Worm (Caenorhabditis elegans): ENCODE measurements around the gene srh-296.

srh-296 gene

DNA sequence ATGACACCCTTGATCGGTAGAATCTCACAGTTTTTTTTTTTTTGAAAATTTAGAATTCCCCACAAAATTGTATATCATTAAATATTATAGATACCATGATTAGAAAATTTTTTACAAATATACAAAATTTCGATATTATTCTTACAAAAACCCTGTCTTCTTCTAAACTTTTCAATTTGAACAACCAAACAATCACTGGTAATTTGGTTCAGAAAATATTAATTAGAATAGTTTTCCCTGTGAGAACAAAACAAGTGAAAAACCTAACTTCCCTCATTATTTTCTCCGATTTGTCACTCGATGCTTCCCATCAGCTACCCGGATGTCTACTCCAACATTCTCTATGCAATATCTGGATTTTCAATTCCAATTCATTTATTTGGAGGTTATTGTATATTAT is at the start of gene srh-296:
srh-296 (plus strand) TSS at position 301 of the 400 bp plus-strand sequence.
- TF ChIP-seq sptf-1 (tag; optimal IDR thresholded peaks at IDR 0.05), result no peak
- no peak for TF ChIP-seq ham-2 (GFP tag; optimal IDR thresholded peaks at IDR 0.05)
- no peak for TF ChIP-seq pha-4 (tag; optimal IDR thresholded peaks at IDR 0.05)
- TF ChIP-seq nhr-237 (tag; optimal IDR thresholded peaks at IDR 0.05), result no peak
- no peak for TF ChIP-seq unc-62 (GFP tag; optimal IDR thresholded peaks at IDR 0.05)
- no peak for TF ChIP-seq lin-13 (tag; optimal IDR thresholded peaks at IDR 0.05)
- TF ChIP-seq blmp-1 (tag; optimal IDR thresholded peaks at IDR 0.05), result no peak

DNA sequence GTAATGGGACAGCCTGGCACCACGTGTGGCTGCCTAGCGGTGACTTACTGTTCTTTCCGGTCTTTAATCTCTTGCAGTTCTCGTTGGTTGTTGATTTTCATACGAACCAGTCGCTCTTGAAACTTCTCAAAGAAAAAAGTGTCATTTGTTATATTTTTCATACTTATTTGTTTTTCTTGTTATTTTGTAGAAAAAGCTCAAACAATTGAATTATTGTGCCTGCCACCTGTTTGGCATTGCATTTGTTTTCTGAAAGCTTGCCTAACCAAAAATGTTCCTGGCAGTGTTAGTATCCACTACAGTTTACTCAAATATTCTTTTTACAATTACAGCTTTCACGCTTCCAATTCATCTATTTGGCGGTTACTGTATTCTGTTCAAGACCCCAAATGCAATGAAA is 45.1 kb upstream of the srh-296 start, which contains the start of the genes C47A10.16 and srh-283:
C47A10.16 (minus strand) TSS at position 101 of the 400 bp plus-strand sequence.
srh-283 (plus strand) TSS at position 272 of the 400 bp plus-strand sequence.
- TF ChIP-seq elt-3 (tag; optimal IDR thresholded peaks at IDR 0.05) (no peak), M03D4.4 (tag; optimal IDR thresholded peaks at IDR 0.05) (no peak), nhr-12 (tag; optimal IDR thresholded peaks at IDR 0.05) (no peak), nhr-2 (tag; optimal IDR thresholded peaks at IDR 0.05) (no peak), nhr-76 (tag; optimal IDR thresholded peaks at IDR 0.05) (no peak), lin-13 (tag; optimal IDR thresholded peaks at IDR 0.05) (no peak), mep-1 (tag; optimal IDR thresholded peaks at IDR 0.05) (no peak), ces-1 (GFP tag; optimal IDR thresholded peaks at IDR 0.05) (no peak), tbx-8 (GFP tag; optimal IDR thresholded peaks at IDR 0.05) (no peak), flh-1 (GFP tag; optimal IDR thresholded peaks at IDR 0.05) (no peak), lsy-2 (tag; optimal IDR thresholded peaks at IDR 0.05) (no peak), bed-3 (GFP tag; optimal IDR thresholded peaks at IDR 0.05) (no peak), snpc-4 (tag; optimal IDR thresholded peaks at IDR 0.05) (no peak), cnd-1 (tag; optimal IDR thresholded peaks at IDR 0.05) (no peak), ztf-11 (tag; optimal IDR thresholded peaks at IDR 0.05) (no peak)

DNA sequence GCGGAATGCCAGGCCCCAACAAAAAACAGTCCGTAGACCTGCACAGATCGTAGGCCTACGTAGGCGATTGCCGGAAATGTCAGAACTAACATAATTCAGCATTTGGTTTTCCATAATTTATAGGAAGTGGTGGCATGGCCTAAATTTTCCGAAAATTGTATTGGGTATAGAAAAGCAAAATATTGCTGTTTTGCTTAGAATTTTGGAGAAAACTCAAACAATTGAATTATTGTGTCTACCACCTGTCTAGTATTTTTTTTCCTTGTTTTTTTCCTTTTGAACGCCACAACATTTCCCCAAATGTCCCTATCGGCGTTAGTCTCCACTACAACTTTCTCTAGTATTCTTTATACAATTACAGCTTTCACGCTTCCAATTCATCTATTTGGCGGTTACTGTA is 42.9 kb upstream of the srh-296 start, which contains the start of gene srh-284:
srh-284 (plus strand) TSS at position 301 of the 400 bp plus-strand sequence.
- TF ChIP-seq ces-1 (GFP tag; optimal IDR thresholded peaks at IDR 0.05) (no peak), flh-1 (GFP tag; optimal IDR thresholded peaks at IDR 0.05) (no peak), sem-2 (GFP tag; optimal IDR thresholded peaks at IDR 0.05) (no peak)

DNA sequence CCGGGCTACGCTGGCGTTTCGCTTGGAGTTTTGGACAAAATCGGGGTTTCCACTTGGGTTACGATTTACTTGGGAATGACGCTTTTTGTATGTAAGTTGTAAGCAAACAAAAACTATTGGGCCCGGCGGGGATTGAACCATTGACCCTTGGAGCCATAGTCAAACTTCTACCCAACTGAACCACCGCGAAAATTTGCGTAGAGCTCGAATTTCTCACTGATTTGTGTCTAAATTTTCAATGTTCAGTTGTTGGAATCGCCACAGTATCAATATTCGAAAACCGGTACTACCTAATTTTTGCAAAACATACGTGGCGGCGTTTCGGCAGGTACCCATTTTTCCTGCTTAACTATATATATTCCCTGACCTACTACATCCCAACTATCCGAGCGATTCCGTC is 42.4 kb upstream of the srh-296 start:
- no peak for TF ChIP-seq unc-120 (tag; optimal IDR thresholded peaks at IDR 0.05; ENCODE audit: poor library complexity, severe bottlenecking)
- TF ChIP-seq ceh-39 (tag; optimal IDR thresholded peaks at IDR 0.05), result no peak
- no peak for TF ChIP-seq nhr-12 (tag; optimal IDR thresholded peaks at IDR 0.05)
- no peak for TF ChIP-seq sem-2 (GFP tag; optimal IDR thresholded peaks at IDR 0.05)
- TF ChIP-seq ham-2 (GFP tag; optimal IDR thresholded peaks at IDR 0.05), result no peak
- TF ChIP-seq M03D4.4 (tag; optimal IDR thresholded peaks at IDR 0.05), result no peak
- no peak for TF ChIP-seq hlh-1 (tag; optimal IDR thresholded peaks at IDR 0.05)
- no peak for TF ChIP-seq unc-39 (tag; optimal IDR thresholded peaks at IDR 0.05)
- TF ChIP-seq pha-4 (tag; optimal IDR thresholded peaks at IDR 0.05), result no peak
- TF ChIP-seq cnd-1 (tag; optimal IDR thresholded peaks at IDR 0.05), result no peak
- no peak for TF ChIP-seq elt-3 (tag; optimal IDR thresholded peaks at IDR 0.05)
- no peak for TF ChIP-seq nhr-76 (tag; optimal IDR thresholded peaks at IDR 0.05)
- no peak for TF ChIP-seq ceh-43 (GFP tag; optimal IDR thresholded peaks at IDR 0.05)
- TF ChIP-seq nhr-237 (tag; optimal IDR thresholded peaks at IDR 0.05), result no peak
- no peak for TF ChIP-seq mab-5 (tag; optimal IDR thresholded peaks at IDR 0.05)
- no peak for TF ChIP-seq unc-62 (GFP tag; optimal IDR thresholded peaks at IDR 0.05)
- no peak for TF ChIP-seq ztf-11 (tag; optimal IDR thresholded peaks at IDR 0.05)
- no peak for TF ChIP-seq bed-3 (GFP tag; optimal IDR thresholded peaks at IDR 0.05)
- TF ChIP-seq ceh-83 (GFP tag; optimal IDR thresholded peaks at IDR 0.05), result no peak

DNA sequence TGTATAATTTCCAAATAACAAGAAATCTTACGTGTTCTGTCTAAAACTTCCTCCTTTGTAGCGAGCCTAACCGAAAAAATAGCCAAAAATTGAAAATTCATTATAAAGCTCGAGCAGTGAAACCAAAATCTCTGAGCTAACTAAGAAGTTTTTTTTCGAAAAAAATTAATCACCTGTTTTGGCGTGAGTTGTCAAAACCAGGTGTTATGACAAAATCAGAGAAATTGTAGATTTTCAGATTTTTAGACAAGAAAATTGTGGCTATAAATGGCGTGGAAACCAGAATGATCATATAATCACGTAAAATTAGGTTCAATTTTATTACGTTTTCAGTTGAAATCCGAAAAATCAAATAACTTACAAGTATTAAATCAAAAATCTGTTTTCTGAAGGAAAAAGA is 37.0 kb upstream of the srh-296 start, which contains the start of gene sre-21:
sre-21 (minus strand) TSS at position 101 of the 400 bp plus-strand sequence.
- TF ChIP-seq nhr-2 (tag; optimal IDR thresholded peaks at IDR 0.05) (no peak), bed-3 (GFP tag; optimal IDR thresholded peaks at IDR 0.05) (no peak), ztf-11 (tag; optimal IDR thresholded peaks at IDR 0.05) (no peak), nhr-237 (tag; optimal IDR thresholded peaks at IDR 0.05) (no peak), hlh-1 (tag; optimal IDR thresholded peaks at IDR 0.05) (no peak), mab-5 (tag; optimal IDR thresholded peaks at IDR 0.05) (no peak), sptf-1 (tag; optimal IDR thresholded peaks at IDR 0.05) (no peak), lsy-2 (tag; optimal IDR thresholded peaks at IDR 0.05) (no peak), nhr-12 (tag; optimal IDR thresholded peaks at IDR 0.05) (no peak), mls-2 (tag; optimal IDR thresholded peaks at IDR 0.05) (no peak)
